Worm (Caenorhabditis elegans) whole organism, L4/young adult: ENCODE measurements around the gene cubn-1.

Source experiments
- W03F9.2 ChIP-seq: fragments of 150-350 bp; optimal IDR thresholded peaks from 2 replicates; lab custom pipeline; 2014; ENCODE audit warnings: missing biosample characterization, missing genetic modification characterization
- dao-5 ChIP-seq: sonication (generic microtip); optimal IDR thresholded peaks from 2 replicates; lab custom pipeline; 2016; ENCODE audit warnings: missing genotype, missing genetic modification characterization, moderate library complexity, missing compliant biosample characterization
- him-1 ChIP-seq: sonication (generic microtip); optimal IDR thresholded peaks from 2 replicates; lab custom pipeline; 2016; ENCODE audit warnings: missing genotype, missing genetic modification reagents, missing genetic modification characterization, missing compliant biosample characterization

DNA sequence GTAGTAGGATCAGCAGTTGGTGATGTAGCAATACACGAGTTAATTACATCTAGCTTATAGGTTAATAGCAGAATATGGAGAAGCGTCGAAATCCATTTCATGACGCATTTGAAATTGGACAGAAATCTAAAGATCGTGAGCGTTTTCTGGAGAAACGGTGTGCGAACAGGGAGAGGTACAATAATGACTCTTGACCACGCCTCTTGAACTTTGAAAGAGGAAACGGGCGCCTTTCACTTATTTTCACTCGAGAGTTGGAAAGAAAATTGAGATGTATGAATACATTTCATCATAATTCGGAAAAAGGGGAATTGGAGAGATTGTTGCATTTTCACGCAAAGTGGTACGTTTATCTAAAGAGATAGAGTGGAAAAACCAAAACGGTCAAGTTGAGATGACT, 18.6 kb downstream of the cubn-1 start, which contains the start of gene F56H9.6:
- TF ChIP-seq him-1, result no peak
- no peak for TF ChIP-seq W03F9.2 (tag; lab: Kevin White, UChicago)
- no peak for TF ChIP-seq dao-5 (tag; lab: Kevin White, UChicago)
